Worm (Caenorhabditis elegans) whole organism, early embryonic: ENCODE results near the gene alh-7.

Experiments
- ama-1 ChIP-seq: fragments of 150-350 bp; optimal IDR thresholded peaks from 2 replicates; lab custom pipeline; 2014
- ceh-13 ChIP-seq: fragments of 200-800 bp; sonication (Bioruptor generic); optimal IDR thresholded peaks from 2 replicates; lab custom pipeline; 2018; ENCODE audit warnings: mild to moderate bottlenecking, missing genetic modification characterization, missing compliant biosample characterization
- hmg-4 ChIP-seq: fragments of 200-800 bp; sonication (Bioruptor generic); optimal IDR thresholded peaks from 2 replicates; lab custom pipeline; 2018; ENCODE audit warnings: mild to moderate bottlenecking, missing genetic modification characterization, missing compliant biosample characterization
- sea-1 ChIP-seq: fragments of 200-800 bp; sonication (Bioruptor generic); conservative IDR thresholded peaks from 2 replicates; pipeline ENCODE4 v1.3.6; 2022; ENCODE audit warnings: missing genetic modification characterization, missing compliant biosample characterization
- tbx-11 ChIP-seq: fragments of 200-800 bp; sonication (Bioruptor generic); IDR thresholded peaks from 2 replicates; pipeline ENCODE4 v1.3.6; 2022; ENCODE audit warnings: missing genetic modification characterization, missing compliant biosample characterization
- tbx-37 ChIP-seq: fragments of 200-800 bp; sonication (Bioruptor generic); conservative IDR thresholded peaks from 2 replicates; pipeline ENCODE4 v1.3.6; 2022; ENCODE audit warnings: missing genetic modification reagents, missing genetic modification characterization, missing compliant biosample characterization

DNA sequence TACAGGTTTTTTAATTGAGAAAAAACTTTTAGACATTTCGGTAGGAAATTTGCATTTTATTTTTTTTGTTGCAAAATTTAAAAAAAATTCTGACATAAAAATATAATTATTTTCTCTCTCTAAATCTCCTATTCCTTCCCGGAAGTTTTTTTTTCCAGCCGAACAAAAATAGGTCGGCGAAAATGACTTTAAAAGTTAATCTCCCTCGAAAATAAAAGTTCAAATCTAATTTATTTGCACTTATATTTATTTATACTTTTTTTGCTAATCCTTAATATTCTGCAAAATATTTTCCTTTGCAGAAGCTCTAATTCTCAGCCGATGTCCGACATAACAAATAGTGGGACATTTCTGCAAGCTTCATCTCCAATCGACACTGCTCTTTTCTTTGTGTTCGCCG, 10.0 kb upstream of the alh-7 start, which contains the start of gene F45H10.5:
- no peak for TF ChIP-seq ama-1
- TF ChIP-seq sea-1 (GFP tag; lab: Robert Waterston, UW): no peak
- TF ChIP-seq tbx-11 (GFP tag; lab: Robert Waterston, UW): no peak
- no peak for TF ChIP-seq hmg-4
- TF ChIP-seq tbx-37 (GFP tag; lab: Robert Waterston, UW): no peak
- no peak for TF ChIP-seq ceh-13
